Fruit fly (Drosophila melanogaster) whole organism, wandering third instar larva: ENCODE results near the gene Pex12.

Experiments
- CG32264 ChIP-seq: fragments of 200-800 bp; sonication (Bioruptor generic); optimal IDR thresholded peaks from 2 replicates; lab custom pipeline; 2016; ENCODE audit warnings: missing biosample characterization, missing genetic modification characterization
- Dfd ChIP-seq: fragments of >200 bp; optimal IDR thresholded peaks from 2 replicates; lab custom pipeline; 2017; ENCODE audit warnings: missing biosample characterization, missing genetic modification characterization
- Dif ChIP-seq: fragments of 200-275, 200-300 bp; sonication (Bioruptor generic); optimal IDR thresholded peaks from 2 replicates; lab custom pipeline; 2018; ENCODE audit warnings: missing biosample characterization, missing genetic modification characterization; ENCODE audit not compliant: partially characterized antibody
- GATAd ChIP-seq: sonication (Bioruptor generic); optimal IDR thresholded peaks from 2 replicates; lab custom pipeline; 2016; ENCODE audit warnings: missing biosample characterization, missing genetic modification characterization
- HLH106 ChIP-seq: fragments of 200-800 bp; optimal IDR thresholded peaks from 3 replicates; lab custom pipeline; 2019; ENCODE audit warnings: missing biosample characterization, mild to moderate bottlenecking, missing genetic modification characterization, moderate library complexity
- Hnf4 ChIP-seq: fragments of 200-800 bp; sonication (Bioruptor generic); optimal IDR thresholded peaks from 2 replicates; lab custom pipeline; 2016; ENCODE audit warnings: missing biosample characterization, mild to moderate bottlenecking, missing genetic modification characterization
- Hr78 ChIP-seq: fragments of >200 bp; optimal IDR thresholded peaks from 2 replicates; lab custom pipeline; 2017; ENCODE audit warnings: missing biosample characterization, missing genetic modification characterization
- Hr83 ChIP-seq: fragments of 200-300 bp; sonication (Bioruptor generic); optimal IDR thresholded peaks from 2 replicates; lab custom pipeline; 2016; ENCODE audit warnings: missing biosample characterization, mild to moderate bottlenecking, missing genetic modification characterization, moderate library complexity; ENCODE audit not compliant: poor library complexity, severe bottlenecking
- Jra ChIP-seq: sonication (Bioruptor generic); optimal IDR thresholded peaks from 2 replicates; lab custom pipeline; 2016; ENCODE audit warnings: missing biosample characterization, missing genetic modification characterization
- Mio ChIP-seq: sonication (Bioruptor generic); optimal IDR thresholded peaks from 2 replicates; lab custom pipeline; 2016; ENCODE audit warnings: missing biosample characterization, missing genetic modification characterization
- Myc ChIP-seq: fragments of >200 bp; optimal IDR thresholded peaks from 2 replicates; lab custom pipeline; 2017
- N ChIP-seq: fragments of >200 bp; optimal IDR thresholded peaks from 2 replicates; lab custom pipeline; 2018; ENCODE audit warnings: missing biosample characterization, missing external identifiers, missing genetic modification characterization
- OdsH ChIP-seq: fragments of 200-800 bp; sonication (Bioruptor generic); optimal IDR thresholded peaks from 2 replicates; lab custom pipeline; 2016; ENCODE audit warnings: missing biosample characterization, mild to moderate bottlenecking, missing genetic modification characterization
- Rel ChIP-seq, 2 experiments: fragments of 200-800 bp; sonication (Bioruptor generic) in 1 of 2; optimal IDR thresholded peaks; 2 replicates in 1 of 2; 3 replicates in 1 of 2; lab custom pipeline; 2016 to 2019; ENCODE audit warnings: mild to moderate bottlenecking in 2 of 2, missing biosample characterization in 2 of 2, missing genetic modification characterization in 2 of 2, moderate library complexity in 1 of 2
- Sp1 ChIP-seq: fragments of 200-800 bp; sonication (Bioruptor generic); optimal IDR thresholded peaks from 3 replicates; lab custom pipeline; 2019; ENCODE audit warnings: missing biosample characterization, mild to moderate bottlenecking, missing genetic modification characterization, moderate library complexity
- Vsx2 ChIP-seq: fragments of 200-300, 225-300 bp; sonication (Bioruptor generic); optimal IDR thresholded peaks from 2 replicates; lab custom pipeline; 2018; ENCODE audit warnings: missing biosample characterization, missing genetic modification characterization; ENCODE audit not compliant: partially characterized antibody
- br ChIP-seq: fragments of 200-800 bp; sonication (Bioruptor generic); optimal IDR thresholded peaks from 2 replicates; lab custom pipeline; 2016; ENCODE audit warnings: missing biosample characterization, missing genetic modification characterization
- brk ChIP-seq: fragments of 200-800 bp; sonication (Bioruptor generic); optimal IDR thresholded peaks from 2 replicates; lab custom pipeline; 2016; ENCODE audit warnings: missing biosample characterization, mild to moderate bottlenecking, missing genetic modification characterization
- dl ChIP-seq, 2 experiments: fragments of 175-275, 200-275 bp in 1 of 2; fragments of 200-275 bp in 1 of 2; sonication (Bioruptor generic); optimal IDR thresholded peaks; lab custom pipeline; 2018; ENCODE audit warnings: mild to moderate bottlenecking in 2 of 2, missing biosample characterization in 2 of 2, missing genetic modification characterization in 2 of 2, moderate library complexity in 2 of 2; ENCODE audit not compliant: partially characterized antibody in 2 of 2, insufficient read depth in 1 of 2
- dmrt93B ChIP-seq: fragments of 200-800 bp; sonication (Bioruptor generic); optimal IDR thresholded peaks from 2 replicates; lab custom pipeline; 2018; ENCODE audit warnings: missing biosample characterization, mild to moderate bottlenecking, missing genetic modification characterization
- dsf ChIP-seq: sonication (Bioruptor generic); optimal IDR thresholded peaks from 2 replicates; lab custom pipeline; 2016; ENCODE audit warnings: missing biosample characterization, missing genetic modification characterization, borderline replicate concordance
- ey ChIP-seq: fragments of 200-800 bp; sonication (Bioruptor generic); optimal IDR thresholded peaks from 2 replicates; lab custom pipeline; 2016; ENCODE audit warnings: missing biosample characterization, missing genetic modification characterization
- foxo ChIP-seq, 2 experiments: fragments of 200-800 bp; sonication (Bioruptor generic); optimal IDR thresholded peaks; 2 replicates in 1 of 2; 3 replicates in 1 of 2; lab custom pipeline; 2016 to 2017; ENCODE audit warnings: missing biosample characterization in 2 of 2, missing genetic modification characterization in 2 of 2
- fru ChIP-seq: fragments of 200-800 bp; sonication (Bioruptor generic); optimal IDR thresholded peaks from 3 replicates; lab custom pipeline; 2016; ENCODE audit warnings: missing biosample characterization, mild to moderate bottlenecking, missing genetic modification characterization
- h ChIP-seq: fragments of 200-800 bp; sonication (Bioruptor generic); optimal IDR thresholded peaks from 3 replicates; lab custom pipeline; 2016; ENCODE audit warnings: missing biosample characterization, mild to moderate bottlenecking, missing genetic modification characterization
- jim ChIP-seq: fragments of 175-275, 200-325 bp; sonication (Bioruptor generic); optimal IDR thresholded peaks from 2 replicates; lab custom pipeline; 2016; ENCODE audit warnings: missing biosample characterization, mild to moderate bottlenecking, missing genetic modification characterization
- lola ChIP-seq: fragments of >200 bp; optimal IDR thresholded peaks from 2 replicates; lab custom pipeline; 2017; ENCODE audit warnings: missing biosample characterization, missing genetic modification characterization
- pan ChIP-seq: fragments of >200 bp; optimal IDR thresholded peaks from 2 replicates; lab custom pipeline; 2017
- psq ChIP-seq: fragments of 200-800 bp; sonication (Bioruptor generic); optimal IDR thresholded peaks from 3 replicates; lab custom pipeline; 2017; ENCODE audit warnings: missing biosample characterization, mild to moderate bottlenecking, missing genetic modification characterization, moderate library complexity
- rgr ChIP-seq: fragments of 200-800 bp; sonication (Bioruptor generic); optimal IDR thresholded peaks from 3 replicates; lab custom pipeline; 2016; ENCODE audit warnings: missing biosample characterization, mild to moderate bottlenecking, missing genetic modification characterization
- sage ChIP-seq: fragments of 200-800 bp; sonication (Bioruptor generic); optimal IDR thresholded peaks from 2 replicates; lab custom pipeline; 2016; ENCODE audit warnings: missing biosample characterization, mild to moderate bottlenecking, missing genetic modification characterization
- sv ChIP-seq: fragments of 200-800 bp; sonication (Bioruptor generic); optimal IDR thresholded peaks from 3 replicates; lab custom pipeline; 2016; ENCODE audit warnings: missing biosample characterization, missing genetic modification characterization
- tai ChIP-seq: sonication (Bioruptor generic); optimal IDR thresholded peaks from 2 replicates; lab custom pipeline; 2016; ENCODE audit warnings: missing biosample characterization, missing genetic modification characterization
- usp ChIP-seq: fragments of >200 bp; optimal IDR thresholded peaks from 2 replicates; lab custom pipeline; 2017; ENCODE audit warnings: missing biosample characterization, missing genetic modification characterization
- woc ChIP-seq: sonication (Bioruptor generic); optimal IDR thresholded peaks from 2 replicates; lab custom pipeline; 2016; ENCODE audit warnings: missing biosample characterization, mild to moderate bottlenecking, missing genetic modification characterization

Gene Pex12

dm6 chr2L:821986-822711 lies 6.4 kb downstream of the Pex12 start:
- no peak for TF ChIP-seq CG32264 (GFP tag; lab: Kevin White, UChicago)
- TF ChIP-seq fru = peak; percentile 13

dm6 chr2L:825768-826263 lies 10.0 kb downstream of the Pex12 start, which contains the start of the genes CG3862 and dock:
Gene CG3862 (minus strand): TSS chr2L:825861.
Gene dock (plus strand): TSS chr2L:825969.
- TF ChIP-seq tai (GFP tag; lab: Kevin White, UChicago) = no peak
- TF ChIP-seq jim (GFP tag; lab: Kevin White, UChicago) = no peak
- TF ChIP-seq Dif (GFP tag; lab: Kevin White, UChicago) = no peak
- peak in 1 of 2 experiments; percentile 2 for TF ChIP-seq dl (GFP tag; optimal IDR thresholded peaks at IDR 0.05; lab: Kevin White, UChicago; ENCODE audit: insufficient read depth in 1 of 2, partially characterized antibody in 2 of 2)
- TF ChIP-seq N (GFP tag; lab: Kevin White, UChicago) = peak; percentile 18
- peak; percentile 66 for TF ChIP-seq fru
- TF ChIP-seq pan (lab: Kevin White, UChicago) = no peak
- TF ChIP-seq Vsx2 (GFP tag; lab: Kevin White, UChicago) = no peak
- TF ChIP-seq OdsH (GFP tag; lab: Kevin White, UChicago) = peak; percentile 33
- TF ChIP-seq Dfd (GFP tag; lab: Kevin White, UChicago) = no peak
- peak; percentile 23 for TF ChIP-seq ey (GFP tag; lab: Kevin White, UChicago)
- TF ChIP-seq Hr78 (GFP tag; lab: Kevin White, UChicago) = no peak
- TF ChIP-seq brk (GFP tag; lab: Kevin White, UChicago) = no peak
- TF ChIP-seq Rel (GFP tag; optimal IDR thresholded peaks at IDR 0.05; lab: Kevin White, UChicago) = no peak
- peak; percentile 61 for TF ChIP-seq Rel (tag; optimal IDR thresholded peaks at IDR 0.05; lab: Kevin White, UChicago)
- TF ChIP-seq Jra (GFP tag; lab: Kevin White, UChicago) = peak; percentile 32
- peak; percentile 17 for TF ChIP-seq HLH106
- no peak for TF ChIP-seq usp
- TF ChIP-seq h = peak; percentile 50
- peak; percentile 89 for TF ChIP-seq Hr83 (GFP tag; lab: Kevin White, UChicago)
- peak; percentile 61 for TF ChIP-seq Sp1 (GFP tag; lab: Kevin White, UChicago)
- peak; percentile 55 for TF ChIP-seq Myc (lab: Kevin White, UChicago)
- peak; percentile 59 for TF ChIP-seq rgr (GFP tag; lab: Kevin White, UChicago)
- peak; percentile 61 for TF ChIP-seq br
- no peak for TF ChIP-seq lola (GFP tag; lab: Kevin White, UChicago)
- TF ChIP-seq Hnf4 (GFP tag; lab: Kevin White, UChicago) = peak; percentile 59
- TF ChIP-seq dmrt93B (GFP tag; lab: Kevin White, UChicago) = no peak
- TF ChIP-seq dsf (GFP tag; lab: Kevin White, UChicago) = no peak
- peak; percentile 2 for TF ChIP-seq sv (GFP tag; lab: Kevin White, UChicago)
- peak in 1 of 2 experiments; percentile 73 for TF ChIP-seq foxo (GFP tag; optimal IDR thresholded peaks at IDR 0.05; lab: Kevin White, UChicago)

- TF ChIP-seq Dif (GFP tag; lab: Kevin White, UChicago) (peak; percentile 84), dl (GFP tag; optimal IDR thresholded peaks at IDR 0.05; lab: Kevin White, UChicago; ENCODE audit: insufficient read depth in 1 of 2, partially characterized antibody in 2 of 2) (peak; percentile 85 to 90), OdsH (GFP tag; lab: Kevin White, UChicago) (no peak)
- TF ChIP-seq, all 38 proteins: peak for 2
These were observed 10.6 kb downstream of the Pex12 start for dm6 chr2L:826388-826787.

DNA sequence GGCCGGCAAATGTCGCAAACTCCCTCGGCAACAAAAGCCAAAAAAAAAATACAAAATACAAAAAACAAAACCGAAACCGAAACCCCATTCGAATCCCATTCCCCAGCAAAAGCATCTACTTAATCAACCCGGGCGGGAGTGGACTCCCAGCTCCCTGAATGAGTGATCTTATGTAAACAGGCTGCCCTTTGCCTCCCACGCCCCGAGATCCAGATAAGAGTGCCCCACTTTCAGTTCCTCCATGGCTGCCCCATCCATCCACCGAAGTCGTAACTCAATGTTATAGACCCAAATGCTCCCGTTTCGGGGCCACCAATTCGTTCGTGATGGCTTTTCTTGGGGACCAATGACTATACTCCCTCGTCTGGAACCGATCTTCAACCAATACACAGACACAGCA lies 11.3 kb downstream of the Pex12 start:
- TF ChIP-seq fru (no peak), HLH106 (no peak), Vsx2 (GFP tag; lab: Kevin White, UChicago) (no peak), CG32264 (GFP tag; lab: Kevin White, UChicago) (no peak), GATAd (GFP tag; lab: Kevin White, UChicago) (no peak), Jra (GFP tag; lab: Kevin White, UChicago) (no peak), jim (GFP tag; lab: Kevin White, UChicago) (no peak), N (GFP tag; lab: Kevin White, UChicago) (no peak), woc (GFP tag; lab: Kevin White, UChicago) (no peak), dsf (GFP tag; lab: Kevin White, UChicago) (no peak), Mio (GFP tag; lab: Kevin White, UChicago) (no peak), psq (GFP tag; lab: Kevin White, UChicago) (no peak), sage (GFP tag; lab: Kevin White, UChicago) (no peak), pan (lab: Kevin White, UChicago) (no peak), rgr (GFP tag; lab: Kevin White, UChicago) (no peak), Hr83 (GFP tag; lab: Kevin White, UChicago) (no peak), br (no peak), foxo (GFP tag; optimal IDR thresholded peaks at IDR 0.05; lab: Kevin White, UChicago) (no peak), OdsH (GFP tag; lab: Kevin White, UChicago) (no peak), lola (GFP tag; lab: Kevin White, UChicago) (no peak)
